Worm (Caenorhabditis elegans) whole organism, late embryonic: ENCODE data around the gene old-2.
A peak's percentile ranks its signal among the peaks of the same experiment; 100 is the strongest.

Experiments
- ama-1 ChIP-seq: fragments of 150-350 bp; optimal IDR thresholded peaks from 2 replicates; lab custom pipeline; 2014
- ceh-14 ChIP-seq: sonication (generic microtip); optimal IDR thresholded peaks from 2 replicates; lab custom pipeline; 2016; ENCODE audit warnings: missing genotype, missing genetic modification characterization, missing compliant biosample characterization
- ceh-18 ChIP-seq: sonication (generic microtip); optimal IDR thresholded peaks from 2 replicates; lab custom pipeline; 2016; ENCODE audit warnings: missing genetic modification characterization, missing compliant biosample characterization
- dve-1 ChIP-seq: sonication (generic microtip); optimal IDR thresholded peaks from 2 replicates; lab custom pipeline; 2017; ENCODE audit warnings: antibody characterized with exemption, mild to moderate bottlenecking, missing genetic modification characterization, missing compliant biosample characterization
- elt-2 ChIP-seq: sonication (generic microtip); optimal IDR thresholded peaks from 2 replicates; lab custom pipeline; 2016; ENCODE audit warnings: missing genetic modification reagents, missing genetic modification characterization, missing compliant biosample characterization
- ets-4 ChIP-seq: sonication (generic microtip); optimal IDR thresholded peaks from 2 replicates; lab custom pipeline; 2016; ENCODE audit warnings: missing genetic modification characterization, missing compliant biosample characterization
- eyg-1 ChIP-seq: sonication (generic microtip); optimal IDR thresholded peaks from 2 replicates; lab custom pipeline; 2016; ENCODE audit warnings: missing genotype, missing genetic modification characterization, missing compliant biosample characterization
- fkh-10 ChIP-seq: fragments of 150-350 bp; optimal IDR thresholded peaks from 2 replicates; lab custom pipeline; 2014; ENCODE audit warnings: missing biosample characterization, missing genetic modification reagents, missing genetic modification characterization
- hlh-6 ChIP-seq: sonication (generic microtip); optimal IDR thresholded peaks from 2 replicates; lab custom pipeline; 2016; ENCODE audit warnings: missing genotype, missing genetic modification characterization, missing compliant biosample characterization
- pqm-1 ChIP-seq: sonication (generic microtip); optimal IDR thresholded peaks from 2 replicates; lab custom pipeline; 2016; ENCODE audit warnings: missing genetic modification characterization, missing compliant biosample characterization
- pros-1 ChIP-seq: fragments of 150-350 bp; optimal IDR thresholded peaks from 2 replicates; lab custom pipeline; 2014; ENCODE audit warnings: missing biosample characterization, missing genetic modification reagents, missing genetic modification characterization
- tbx-2 ChIP-seq: sonication (generic microtip); optimal IDR thresholded peaks from 2 replicates; lab custom pipeline; 2016; ENCODE audit warnings: missing genetic modification characterization, missing compliant biosample characterization
- unc-3 ChIP-seq, 2 experiments: fragments of 200-800 bp in 1 of 2; sonication (Bioruptor generic) in 1 of 2; sonication (generic microtip) in 1 of 2; conservative IDR thresholded peaks in 1 of 2; optimal IDR thresholded peaks in 1 of 2; 2 replicates each; pipeline versions ENCODE4 v1.3.6 to Lab custom; 2016 to 2022; ENCODE audit warnings: missing compliant biosample characterization in 2 of 2, missing genetic modification characterization in 2 of 2, missing genetic modification reagents in 1 of 2

DNA sequence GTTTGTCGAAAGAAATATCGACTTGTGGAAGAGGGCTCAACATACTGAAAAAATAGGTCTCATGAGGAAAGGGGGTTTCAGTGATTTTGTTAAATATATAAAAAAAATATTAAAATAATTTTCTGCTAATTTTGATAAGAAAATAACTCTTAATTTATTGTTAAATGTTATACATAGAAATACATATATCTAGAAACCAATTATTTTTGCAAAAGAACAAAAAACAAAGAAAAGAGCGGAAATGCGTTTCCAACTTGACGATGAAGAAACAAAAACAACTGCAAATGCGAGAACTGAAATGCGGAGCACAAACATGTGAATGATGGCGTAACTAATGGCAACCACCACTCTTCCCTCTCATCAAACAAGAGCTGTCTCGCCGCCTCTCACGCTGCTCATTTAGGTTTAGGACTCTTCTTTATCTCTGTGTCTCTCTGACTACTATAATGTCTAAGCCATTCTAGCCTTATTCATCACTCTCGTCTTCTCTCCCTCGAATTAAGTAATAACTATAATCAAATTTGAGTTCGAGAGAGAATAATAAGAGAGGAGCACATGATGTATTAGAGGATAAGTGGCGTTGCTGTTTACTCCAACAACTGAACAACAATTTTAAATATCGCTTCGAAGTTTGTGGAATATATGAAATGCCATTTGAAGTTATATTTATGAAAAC lies 11.0 kb downstream of the old-2 start, which contains the start of gene arrd-4:
- TF ChIP-seq ceh-18 (tag; lab: Kevin White, UChicago) (no peak), elt-2 (tag; lab: Kevin White, UChicago) (no peak), tbx-2 (tag; lab: Kevin White, UChicago) (no peak), ets-4 (no peak), pros-1 (tag; lab: Kevin White, UChicago) (no peak), pqm-1 (tag; lab: Kevin White, UChicago) (no peak), hlh-6 (tag; lab: Kevin White, UChicago) (no peak), ama-1 (lab: Kevin White, UChicago) (no peak), unc-3 (GFP tag; conservative IDR thresholded peaks at IDR 0.05; lab: Robert Waterston, UW) (no peak), unc-3 (tag; optimal IDR thresholded peaks at IDR 0.05; lab: Kevin White, UChicago) (no peak), ceh-14 (peak; percentile 40), eyg-1 (tag; lab: Kevin White, UChicago) (no peak), dve-1 (tag; lab: Kevin White, UChicago) (no peak), fkh-10 (GFP tag; lab: Kevin White, UChicago) (no peak)
